Worm (Caenorhabditis elegans): ENCODE results near the gene cht-2.

Gene cht-2

DNA sequence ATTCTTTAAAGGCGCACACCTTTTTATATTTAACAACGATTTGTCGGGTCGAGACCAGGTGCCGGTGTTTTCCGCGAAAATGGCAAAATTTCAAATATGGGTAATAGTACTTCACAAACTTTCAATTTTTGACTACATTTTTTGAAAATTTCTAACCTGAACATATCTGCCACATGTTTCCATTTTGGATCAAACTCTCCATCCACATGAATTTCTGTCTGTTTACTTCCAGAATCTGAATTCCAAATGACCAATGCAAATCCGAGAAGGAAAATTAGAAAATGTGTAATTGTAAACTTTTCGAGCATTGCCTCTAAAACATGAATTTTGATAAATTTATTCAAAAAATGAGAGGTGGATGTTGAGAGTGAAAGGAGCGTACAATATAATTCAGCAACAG, 40.6 kb upstream of the cht-2 start, which contains the start of gene lact-4:
lact-4 (minus strand) TSS at position 313 of the 400 bp plus-strand sequence.
- TF ChIP-seq pqm-1 (tag; optimal IDR thresholded peaks at IDR 0.05) (no peak), ztf-16 (tag; optimal IDR thresholded peaks at IDR 0.05) (no peak), ama-1 (optimal IDR thresholded peaks at IDR 0.05) (no peak), ceh-22 (tag; optimal IDR thresholded peaks at IDR 0.05) (no peak)

- no peak for TF ChIP-seq mec-3 (tag; optimal IDR thresholded peaks at IDR 0.05; ENCODE audit: borderline replicate concordance)
- peak; percentile 74 for TF ChIP-seq pax-1 (tag; optimal IDR thresholded peaks at IDR 0.05)
- no peak for TF ChIP-seq che-1 (tag; optimal IDR thresholded peaks at IDR 0.05)
- TF ChIP-seq ceh-48 (tag; optimal IDR thresholded peaks at IDR 0.05): no peak
- TF ChIP-seq ahr-1 (tag; optimal IDR thresholded peaks at IDR 0.05): no peak
- TF ChIP-seq rnt-1 (tag; optimal IDR thresholded peaks at IDR 0.05): peak; percentile 11
- TF ChIP-seq nhr-232 (tag; optimal IDR thresholded peaks at IDR 0.05): no peak
- TF ChIP-seq unc-55 (GFP tag; optimal IDR thresholded peaks at IDR 0.05): peak; percentile 30
- no peak for TF ChIP-seq ceh-22 (tag; optimal IDR thresholded peaks at IDR 0.05)
- TF ChIP-seq ceh-6 (GFP tag; optimal IDR thresholded peaks at IDR 0.05): no peak
- no peak for TF ChIP-seq sox-4 (tag; optimal IDR thresholded peaks at IDR 0.05)
- TF ChIP-seq elt-2 (tag; optimal IDR thresholded peaks at IDR 0.05): peak; percentile 21
Observed at ce11 chrII:8481033-8481708, 39.6 kb upstream of the cht-2 start.

- TF ChIP-seq lin-11 (tag; optimal IDR thresholded peaks at IDR 0.05) (no peak), C08G9.2 (tag; optimal IDR thresholded peaks at IDR 0.05) (no peak), odd-2 (tag; optimal IDR thresholded peaks at IDR 0.05) (no peak), eyg-1 (tag; optimal IDR thresholded peaks at IDR 0.05) (no peak), ceh-30 (tag; optimal IDR thresholded peaks at IDR 0.05) (no peak), K02D7.2 (tag; optimal IDR thresholded peaks at IDR 0.05) (no peak), Y22D7AL.16 (tag; optimal IDR thresholded peaks at IDR 0.05) (no peak), syd-9 (tag; optimal IDR thresholded peaks at IDR 0.05) (no peak), fkh-6 (tag; optimal IDR thresholded peaks at IDR 0.05) (no peak), che-1 (tag; optimal IDR thresholded peaks at IDR 0.05) (no peak), C38D4.7 (GFP tag; optimal IDR thresholded peaks at IDR 0.05) (no peak)
Observed at ce11 chrII:8481731-8482253, 38.9 kb upstream of the cht-2 start, which contains the start of gene M05D6.5. TSS of gene M05D6.5 (minus strand) at chrII:8482203.

DNA sequence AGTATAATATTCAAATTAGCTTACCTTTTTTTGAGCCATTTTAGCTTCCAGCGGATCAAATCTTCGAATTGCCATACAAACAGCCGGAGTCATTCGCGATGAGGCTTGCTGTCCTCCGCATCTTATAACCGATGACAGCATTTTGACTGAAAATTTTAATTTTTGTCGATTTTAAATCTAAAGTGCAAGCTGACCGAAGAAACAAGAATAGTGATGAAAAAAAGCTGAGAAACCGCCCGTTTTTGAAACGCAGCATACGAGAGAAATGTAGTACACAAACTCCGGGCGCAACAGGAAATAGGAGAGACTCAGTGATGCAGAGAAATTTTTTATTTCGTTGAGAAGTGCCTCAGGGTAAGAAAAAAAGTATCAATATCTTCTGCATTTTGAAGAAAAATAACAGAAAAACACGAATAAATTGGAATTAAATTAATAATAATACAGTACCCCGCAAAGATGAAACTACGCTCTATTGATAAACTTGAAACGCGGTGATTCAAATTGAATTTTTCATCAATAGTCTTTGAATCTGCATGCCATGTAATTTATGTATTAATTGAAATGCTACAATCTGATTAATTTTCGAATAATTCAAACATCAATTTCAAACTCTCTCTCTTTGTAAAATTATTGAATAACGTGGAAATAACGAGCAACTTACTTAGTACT, 37.5 kb upstream of the cht-2 start:
- no peak for TF ChIP-seq pha-4 (tag; optimal IDR thresholded peaks at IDR 0.05)
- no peak for TF ChIP-seq pqm-1 (tag; optimal IDR thresholded peaks at IDR 0.05)
- TF ChIP-seq dve-1 (tag; optimal IDR thresholded peaks at IDR 0.05): peak; percentile 4
- TF ChIP-seq nfya-1 (tag; optimal IDR thresholded peaks at IDR 0.05): peak; percentile 0
- TF ChIP-seq unc-42 (tag; optimal IDR thresholded peaks at IDR 0.05): peak; percentile 31

DNA sequence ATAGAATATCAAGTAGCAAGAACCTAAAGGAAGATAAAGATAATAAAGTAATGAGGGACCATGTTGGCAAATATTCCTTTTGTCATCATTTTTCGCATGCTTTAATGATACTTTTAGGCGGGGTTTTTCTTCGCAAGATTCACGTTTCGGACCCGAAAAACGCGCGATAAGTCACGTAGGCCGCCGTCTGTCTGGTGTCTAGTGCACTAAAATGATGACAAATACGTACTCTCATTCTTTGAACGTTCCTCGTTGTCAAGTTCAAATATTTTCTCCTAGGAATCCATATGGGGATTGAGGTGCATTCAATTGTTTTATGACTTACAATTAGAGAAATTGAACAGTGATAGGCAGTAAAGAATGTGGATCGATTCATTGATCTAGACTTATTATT, 36.9 kb upstream of the cht-2 start, which contains the start of gene taap-1:
taap-1 (minus strand) TSS at position 79 of the 394 bp plus-strand sequence.
- TF ChIP-seq hlh-13 (GFP tag; optimal IDR thresholded peaks at IDR 0.05): no peak
- TF ChIP-seq ceh-34 (tag; optimal IDR thresholded peaks at IDR 0.05): no peak
- TF ChIP-seq unc-55 (GFP tag; optimal IDR thresholded peaks at IDR 0.05): peak; percentile 11
- TF ChIP-seq ceh-31 (tag; optimal IDR thresholded peaks at IDR 0.05): no peak
- TF ChIP-seq zip-5 (tag; optimal IDR thresholded peaks at IDR 0.05): no peak

Measured in whole organism, late embryonic.